Worm (Caenorhabditis elegans) whole organism, L4 larva: Measurements from ENCODE around the gene F56C4.1.
"Not testable (repeated sequence)": the region's sequence is repeated elsewhere in the genome, so short reads cannot be mapped to it uniquely, and the experiment has no call there.

ENCODE experiments used
- D1046.2 ChIP-seq: fragments of 200-800 bp; sonication (Bioruptor generic); IDR thresholded peaks from 2 replicates; pipeline ENCODE4 v1.3.6; 2022; ENCODE audit warnings: missing genetic modification characterization, missing compliant biosample characterization
- F26F4.8 ChIP-seq: fragments of 200-800 bp; sonication (Bioruptor generic); conservative IDR thresholded peaks from 2 replicates; pipeline ENCODE4 v1.3.6; 2022; ENCODE audit warnings: missing genetic modification characterization, missing compliant biosample characterization
- F44E2.7 ChIP-seq: fragments of 200-800 bp; sonication (Bioruptor generic); IDR thresholded peaks from 2 replicates; pipeline ENCODE4 v2.1.2; 2022; ENCODE audit warnings: missing genetic modification characterization, missing compliant biosample characterization
- T26A8.4 ChIP-seq: fragments of 200-800 bp; sonication (Bioruptor generic); IDR thresholded peaks from 2 replicates; pipeline ENCODE4 v1.3.6; 2022; ENCODE audit warnings: missing genetic modification characterization, missing compliant biosample characterization
- Y105C5A.15 ChIP-seq: fragments of 200-800 bp; sonication (Bioruptor generic); IDR thresholded peaks from 2 replicates; pipeline ENCODE4 v1.3.6; 2022; ENCODE audit warnings: missing genetic modification characterization, missing compliant biosample characterization
- Y48G9A.11 ChIP-seq: fragments of 200-800 bp; sonication (Bioruptor generic); IDR thresholded peaks from 2 replicates; pipeline ENCODE4 v1.3.6; 2022; ENCODE audit warnings: missing genetic modification reagents, missing genetic modification characterization, missing compliant biosample characterization
- arid-1 ChIP-seq: fragments of 200-800 bp; sonication (Bioruptor generic); conservative IDR thresholded peaks from 2 replicates; pipeline ENCODE4 v1.3.6; 2022; ENCODE audit warnings: missing genetic modification reagents, missing genetic modification characterization, missing compliant biosample characterization
- ceh-20 ChIP-seq: fragments of 200-800 bp; sonication (Bioruptor generic); IDR thresholded peaks from 2 replicates; pipeline ENCODE4 v1.3.6; 2022; ENCODE audit warnings: missing genetic modification reagents, missing genetic modification characterization, missing compliant biosample characterization
- ceh-44 ChIP-seq: fragments of 200-800 bp; sonication (Bioruptor generic); IDR thresholded peaks from 2 replicates; pipeline ENCODE4 v1.3.6; 2022; ENCODE audit warnings: missing genetic modification reagents, missing genetic modification characterization, missing compliant biosample characterization
- ctbp-1 ChIP-seq: fragments of 200-800 bp; sonication (Bioruptor generic); IDR thresholded peaks from 2 replicates; pipeline ENCODE4 v1.3.6; 2022; ENCODE audit warnings: missing genetic modification reagents, missing genetic modification characterization, missing compliant biosample characterization
- dmd-6 ChIP-seq: fragments of 200-800 bp; sonication (Bioruptor generic); IDR thresholded peaks from 2 replicates; pipeline ENCODE4 v1.3.6; 2022; ENCODE audit warnings: missing genetic modification reagents, missing genetic modification characterization, missing compliant biosample characterization
- dmd-8 ChIP-seq: fragments of 200-800 bp; sonication (Bioruptor generic); IDR thresholded peaks from 2 replicates; pipeline ENCODE4 v1.3.6; 2022; ENCODE audit warnings: missing genetic modification characterization, missing compliant biosample characterization
- hlh-11 ChIP-seq: fragments of 200-800 bp; sonication (Bioruptor generic); optimal IDR thresholded peaks from 2 replicates; lab custom pipeline; 2018; ENCODE audit warnings: mild to moderate bottlenecking, missing genetic modification characterization, missing compliant biosample characterization
- lim-7 ChIP-seq: fragments of 200-800 bp; sonication (Bioruptor generic); IDR thresholded peaks from 2 replicates; pipeline ENCODE4 v1.3.6; 2022; ENCODE audit warnings: missing genetic modification characterization, missing compliant biosample characterization
- lin-1 ChIP-seq: fragments of 200-800 bp; sonication (Bioruptor generic); IDR thresholded peaks from 2 replicates; pipeline ENCODE4 v1.3.6; 2022; ENCODE audit warnings: missing genetic modification reagents, missing genetic modification characterization, missing compliant biosample characterization
- madf-5 ChIP-seq, 2 experiments: fragments of 200-800 bp; sonication (Bioruptor generic); IDR thresholded peaks; 2 replicates each; pipeline ENCODE4 v1.3.6; 2022; ENCODE audit warnings: missing compliant biosample characterization in 2 of 2, missing genetic modification characterization in 2 of 2
- madf-9 ChIP-seq: fragments of 200-800 bp; sonication (Bioruptor generic); conservative IDR thresholded peaks from 2 replicates; pipeline ENCODE4 v1.3.6; 2022; ENCODE audit warnings: missing genetic modification reagents, missing genetic modification characterization, missing compliant biosample characterization
- mdt-29 ChIP-seq: fragments of 200-800 bp; sonication (Bioruptor generic); IDR thresholded peaks from 2 replicates; pipeline ENCODE4 v1.3.6; 2022; ENCODE audit warnings: missing genetic modification reagents, missing genetic modification characterization, missing compliant biosample characterization
- mxl-2 ChIP-seq: fragments of 200-800 bp; sonication (Bioruptor generic); conservative IDR thresholded peaks from 2 replicates; pipeline ENCODE4 v1.3.6; 2022; ENCODE audit warnings: missing genetic modification reagents, missing genetic modification characterization, missing compliant biosample characterization
- nhr-28 ChIP-seq: fragments of 150-350 bp; optimal IDR thresholded peaks from 2 replicates; lab custom pipeline; 2014; ENCODE audit warnings: missing biosample characterization, missing genetic modification characterization
- nhr-41 ChIP-seq: fragments of 200-800 bp; sonication (Bioruptor generic); IDR thresholded peaks from 2 replicates; pipeline ENCODE4 v1.3.6; 2022; ENCODE audit warnings: missing genetic modification reagents, missing genetic modification characterization, missing compliant biosample characterization
- pha-4 ChIP-seq, 2 experiments: fragments of 150-350 bp in 1 of 2; fragments of 200-800 bp in 1 of 2; sonication (Bioruptor generic) in 1 of 2; IDR thresholded peaks in 1 of 2; optimal IDR thresholded peaks in 1 of 2; 2 replicates each; pipeline versions ENCODE4 v1.3.6 to Lab custom; 2014 to 2022; ENCODE audit warnings: missing genetic modification characterization in 2 of 2, missing genetic modification reagents in 2 of 2, missing biosample characterization in 1 of 2, missing compliant biosample characterization in 1 of 2
- php-3 ChIP-seq: fragments of 200-800 bp; sonication (Bioruptor generic); IDR thresholded peaks from 2 replicates; pipeline ENCODE4 v1.3.6; 2022; ENCODE audit warnings: missing genetic modification reagents, missing genetic modification characterization, missing compliant biosample characterization
- pqm-1 ChIP-seq: sonication (generic microtip); optimal IDR thresholded peaks from 2 replicates; lab custom pipeline; 2017; ENCODE audit warnings: missing biosample characterization, missing genetic modification characterization
- saeg-2 ChIP-seq: fragments of 200-800 bp; sonication (Bioruptor generic); IDR thresholded peaks from 2 replicates; pipeline ENCODE4 v1.3.6; 2022; ENCODE audit warnings: missing genetic modification reagents, missing genetic modification characterization, missing compliant biosample characterization
- skn-1 ChIP-seq: fragments of 150-350 bp; optimal IDR thresholded peaks from 2 replicates; lab custom pipeline; 2014; ENCODE audit warnings: missing biosample characterization, missing genetic modification characterization
- snpc-1.2 ChIP-seq: fragments of 200-800 bp; sonication (Bioruptor generic); IDR thresholded peaks from 2 replicates; pipeline ENCODE4 v1.3.6; 2022; ENCODE audit warnings: missing genetic modification reagents, missing genetic modification characterization, missing compliant biosample characterization
- tra-1 ChIP-seq: fragments of 200-800 bp; sonication (Bioruptor generic); IDR thresholded peaks from 2 replicates; pipeline ENCODE4 v1.3.6; 2022; ENCODE audit warnings: missing genetic modification reagents, missing genetic modification characterization, missing compliant biosample characterization
- unc-62 ChIP-seq, 3 experiments: fragments of 150-350 bp in 1 of 3; sonication (generic microtip); optimal IDR thresholded peaks in 2 of 3; peaks in 1 of 3; 1 replicate in 1 of 3; 2 replicates in 2 of 3; lab custom pipeline; 2014 to 2017; ENCODE audit warnings: missing biosample characterization in 3 of 3, missing genetic modification characterization in 3 of 3, missing genetic modification reagents in 3 of 3, missing genotype in 1 of 3
- vab-7 ChIP-seq: fragments of 200-800 bp; sonication (Bioruptor generic); IDR thresholded peaks from 2 replicates; pipeline ENCODE4 v1.3.6; 2022; ENCODE audit warnings: missing genetic modification reagents, missing genetic modification characterization, missing compliant biosample characterization
- zfp-2 ChIP-seq: sonication (generic microtip); optimal IDR thresholded peaks from 2 replicates; lab custom pipeline; 2016; ENCODE audit warnings: mild to moderate bottlenecking, missing genetic modification characterization, missing compliant biosample characterization
- ztf-7 ChIP-seq: fragments of 150-350 bp; optimal IDR thresholded peaks from 2 replicates; lab custom pipeline; 2014; ENCODE audit warnings: missing biosample characterization, missing genetic modification characterization

Gene F56C4.1

DNA sequence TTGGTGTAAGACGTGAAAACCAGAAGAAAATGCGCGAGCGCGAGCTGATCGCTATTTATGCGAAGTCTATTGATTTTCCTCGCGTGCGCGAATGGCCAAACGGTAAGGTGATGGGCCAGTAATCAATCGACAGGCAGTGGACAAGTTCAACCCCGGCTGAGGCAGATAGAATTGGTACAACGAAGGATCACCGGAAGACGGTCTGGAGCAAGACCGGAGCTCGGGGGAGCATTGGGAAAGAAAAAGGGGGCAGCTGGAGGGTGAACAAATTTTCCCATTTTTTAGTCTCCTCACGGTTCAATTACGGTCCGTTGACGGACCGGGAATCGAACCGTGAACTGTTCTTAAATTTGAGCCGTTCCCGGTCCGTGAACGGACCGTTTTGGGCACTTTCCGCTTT, 21.6 kb downstream of the F56C4.1 start:
- TF ChIP-seq php-3 (GFP tag; lab: Robert Waterston, UW) (0 out of 2 replicates have a peak, but pooled peaks have one; percentile 42), F44E2.7 (GFP tag; lab: Robert Waterston, UW) (peak; percentile 83; the same call in 1 of the 2 replicates), mxl-2 (peak; percentile 51; the same call in 1 of the 2 replicates), T26A8.4 (GFP tag; lab: Robert Waterston, UW) (peak; percentile 66), madf-5 (GFP tag; IDR thresholded peaks at IDR 0.05; lab: Robert Waterston, UW) (0 out of 4 replicates have a peak, but pooled peaks of 1 of the 2 experiments have one; percentile 42), snpc-1.2 (GFP tag; lab: Robert Waterston, UW) (peak; percentile 94), Y105C5A.15 (GFP tag; lab: Robert Waterston, UW) (peak; percentile 80), tra-1 (GFP tag; lab: Robert Waterston, UW) (peak; percentile 70), madf-9 (GFP tag; lab: Robert Waterston, UW) (0 out of 2 replicates have a peak, but pooled peaks have one; percentile 18), arid-1 (GFP tag; lab: Robert Waterston, UW) (peak; percentile 85), D1046.2 (0 out of 2 replicates have a peak, but pooled peaks have one; percentile 70), lin-1 (GFP tag; lab: Robert Waterston, UW) (0 out of 2 replicates have a peak, but pooled peaks have one; percentile 40), dmd-8 (GFP tag; lab: Robert Waterston, UW) (peak; percentile 97), saeg-2 (GFP tag; lab: Robert Waterston, UW) (0 out of 2 replicates have a peak, but pooled peaks have one; percentile 35), ctbp-1 (GFP tag; lab: Robert Waterston, UW) (peak; percentile 78), mdt-29 (GFP tag; lab: Robert Waterston, UW) (0 out of 2 replicates have a peak, but pooled peaks have one; percentile 37), ceh-44 (GFP tag; lab: Robert Waterston, UW) (peak; percentile 71), nhr-41 (GFP tag; lab: Robert Waterston, UW) (peak; percentile 80; the same call in 1 of the 2 replicates), vab-7 (peak; percentile 65), dmd-6 (GFP tag; lab: Robert Waterston, UW) (0 out of 2 replicates have a peak, but pooled peaks have one; percentile 13), pha-4 (GFP tag; IDR thresholded peaks at IDR 0.05; lab: Robert Waterston, UW) (peak; percentile 61; the same call in 1 of the 2 replicates), lim-7 (peak; percentile 71), Y48G9A.11 (GFP tag; lab: Robert Waterston, UW) (peak; percentile 65), F26F4.8 (GFP tag; lab: Robert Waterston, UW) (peak; percentile 83)
- TF ChIP-seq pha-4 (tag; optimal IDR thresholded peaks at IDR 0.05; lab: Kevin White, UChicago): not testable (repeated sequence)

DNA sequence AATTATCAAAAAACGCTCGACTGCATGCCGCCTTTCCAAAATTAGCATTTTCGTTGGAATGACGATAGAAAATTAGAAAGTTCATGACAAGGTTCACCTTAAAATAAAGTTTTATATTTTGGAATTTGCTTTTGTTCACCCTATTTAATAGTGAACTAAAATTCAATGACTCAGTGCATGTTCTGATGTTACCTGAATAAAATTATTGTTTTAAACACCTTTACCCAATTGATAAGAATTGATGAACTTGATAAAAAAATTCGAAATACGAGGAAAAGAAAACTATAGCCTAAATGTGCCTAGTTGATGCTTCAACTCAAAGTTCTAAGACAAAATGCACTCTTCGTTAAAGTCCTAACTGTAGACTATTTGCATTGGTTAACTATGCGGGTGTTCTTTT, 24.3 kb downstream of the F56C4.1 start:
- TF ChIP-seq unc-62 (GFP tag; optimal IDR thresholded peaks at IDR 0.05 in 1 of 2; lab: Kevin White, UChicago) (peak in 1 of 2 experiments; percentile 79), unc-62 (tag; optimal IDR thresholded peaks at IDR 0.05; lab: Kevin White, UChicago) (no peak), skn-1 (no peak), nhr-28 (peak; percentile 18), lin-1 (GFP tag; lab: Robert Waterston, UW) (no peak), zfp-2 (no peak)

DNA sequence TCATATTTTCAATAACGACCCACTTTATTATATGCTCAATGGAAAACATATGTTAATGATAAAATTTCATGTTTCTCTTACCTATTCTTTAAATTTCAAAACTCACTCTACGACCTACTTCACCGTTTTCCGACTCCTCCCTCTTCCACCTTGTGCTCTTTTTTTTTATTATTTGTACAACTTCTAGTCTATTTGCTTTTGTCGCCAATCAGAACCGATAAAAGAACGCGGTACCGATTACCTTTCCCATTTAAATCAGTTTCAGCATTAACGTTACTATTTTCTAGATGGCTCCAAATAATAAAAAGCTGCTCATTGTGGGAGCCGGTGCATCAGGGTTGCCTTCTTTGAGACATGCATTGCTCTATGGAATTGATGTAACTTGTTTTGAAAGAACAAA, 25.0 kb downstream of the F56C4.1 start, which contains the start of gene fmo-1:
TSS of gene fmo-1 (plus strand) at position 98 of the 400 bp plus-strand sequence.
- TF ChIP-seq hlh-11 (tag; lab: Kevin White, UChicago): peak; percentile 16
- no peak for TF ChIP-seq ztf-7
- TF ChIP-seq nhr-28: peak; percentile 60
- peak; percentile 50 for TF ChIP-seq pqm-1 (tag; lab: Kevin White, UChicago)

DNA sequence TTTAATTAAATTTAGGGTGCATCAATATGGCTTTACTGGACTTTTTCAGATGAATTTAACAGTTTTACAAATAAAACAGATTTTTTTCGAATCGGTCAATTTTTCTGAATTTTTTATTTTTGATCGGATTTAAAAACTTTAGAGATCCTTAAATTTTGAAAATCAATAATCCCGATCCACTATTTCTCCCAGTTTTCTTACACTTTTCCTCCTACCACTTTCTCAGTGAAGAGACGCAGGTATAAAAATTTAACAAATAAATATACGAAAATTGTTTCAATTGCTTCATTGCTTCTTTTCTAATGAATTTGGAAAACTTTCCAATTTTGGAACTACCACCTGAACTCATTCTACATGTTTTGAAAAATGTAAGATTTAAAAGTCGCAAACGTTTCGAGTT, 27.4 kb downstream of the F56C4.1 start, which contains the start of gene K08C7.7:
TSS of gene K08C7.7 (plus strand) at position 301 of the 400 bp plus-strand sequence.
- TF ChIP-seq ctbp-1 (GFP tag; lab: Robert Waterston, UW) (no peak), ceh-20 (GFP tag; lab: Robert Waterston, UW) (no peak)
- TF ChIP-seq, all 104 proteins: peak for 0
